Worm (Caenorhabditis elegans): Measurements from ENCODE around the gene C27D6.12.

The C27D6.12 gene

DNA sequence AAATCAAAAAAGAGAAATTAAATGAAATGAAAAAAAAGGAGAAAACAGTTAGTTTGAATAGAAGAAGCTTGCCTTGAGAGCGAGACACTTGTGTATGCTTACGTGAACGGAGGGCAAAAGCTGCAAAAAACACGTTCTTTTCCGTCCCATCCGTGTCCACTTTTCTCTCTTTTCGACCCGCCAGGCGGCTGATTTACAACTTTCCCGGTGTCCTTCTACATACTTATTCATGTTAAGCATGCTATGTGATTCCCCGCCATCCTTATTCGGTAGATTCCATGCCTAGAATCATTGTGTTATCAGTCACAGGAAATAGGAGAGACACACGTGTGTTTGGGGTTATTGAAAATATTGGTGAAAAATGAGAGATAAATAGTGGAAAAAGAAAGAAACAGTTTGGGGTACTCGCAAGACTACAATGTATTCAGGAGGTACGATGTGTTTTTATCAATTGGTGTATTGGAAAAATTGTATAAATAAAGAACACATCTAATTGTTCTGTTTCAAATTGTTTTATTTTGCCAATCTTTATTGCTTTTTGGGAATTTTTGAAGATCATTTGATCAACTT lies 35.8 kb downstream of the C27D6.12 start, which contains the start of gene nas-29:
Gene nas-29, minus strand, starts transcription at position 92 of the 570 bp plus-strand sequence.
- TF ChIP-seq zip-8 (tag; optimal IDR thresholded peaks at IDR 0.05) (no peak), mep-1 (tag; optimal IDR thresholded peaks at IDR 0.05) (no peak), nhr-2 (tag; optimal IDR thresholded peaks at IDR 0.05) (no peak), ceh-43 (GFP tag; optimal IDR thresholded peaks at IDR 0.05) (no peak), tbx-8 (GFP tag; optimal IDR thresholded peaks at IDR 0.05) (no peak), cnd-1 (tag; optimal IDR thresholded peaks at IDR 0.05) (no peak), unc-120 (tag; optimal IDR thresholded peaks at IDR 0.05; ENCODE audit: poor library complexity, severe bottlenecking) (no peak), lin-32 (GFP tag; optimal IDR thresholded peaks at IDR 0.05) (no peak), unc-39 (tag; optimal IDR thresholded peaks at IDR 0.05) (no peak), elt-3 (tag; optimal IDR thresholded peaks at IDR 0.05) (no peak), lin-13 (tag; optimal IDR thresholded peaks at IDR 0.05) (no peak), ham-2 (GFP tag; optimal IDR thresholded peaks at IDR 0.05) (no peak), nhr-237 (tag; optimal IDR thresholded peaks at IDR 0.05) (no peak), M03D4.4 (tag; optimal IDR thresholded peaks at IDR 0.05) (no peak), pha-4 (tag; optimal IDR thresholded peaks at IDR 0.05) (no peak), lsy-2 (tag; optimal IDR thresholded peaks at IDR 0.05) (no peak), mab-5 (tag; optimal IDR thresholded peaks at IDR 0.05) (no peak), nhr-12 (tag; optimal IDR thresholded peaks at IDR 0.05) (no peak), snpc-4 (tag; optimal IDR thresholded peaks at IDR 0.05) (no peak), ceh-83 (GFP tag; optimal IDR thresholded peaks at IDR 0.05) (no peak)

DNA sequence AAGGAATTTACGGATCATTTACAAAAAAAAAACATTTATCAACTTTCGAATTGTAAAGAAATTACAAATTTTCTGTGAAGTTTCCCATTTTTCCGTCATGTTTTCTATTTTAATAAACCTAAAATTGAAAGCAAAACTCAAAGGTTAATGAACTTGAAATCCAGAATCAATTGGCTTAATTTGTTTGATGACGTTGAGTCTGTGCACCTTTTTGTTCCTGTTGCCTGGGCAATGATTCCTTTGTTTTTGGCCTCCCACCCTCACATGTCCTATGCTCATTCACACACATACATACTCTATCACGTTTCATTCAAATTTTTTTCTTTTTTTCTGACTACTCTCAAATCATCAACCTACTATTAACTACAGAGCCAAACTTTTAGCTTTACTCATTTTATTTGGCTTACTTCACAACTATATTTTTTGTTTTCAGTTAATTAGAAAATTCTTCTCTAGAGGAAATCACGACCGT lies 41.5 kb downstream of the C27D6.12 start, which contains the start of gene F58A6.2:
Gene F58A6.2, plus strand, starts transcription at position 422 of the 472 bp plus-strand sequence.
- TF ChIP-seq mab-5 (tag; optimal IDR thresholded peaks at IDR 0.05) = no peak
- TF ChIP-seq elt-1 (tag; optimal IDR thresholded peaks at IDR 0.05; ENCODE audit: borderline replicate concordance, insufficient read depth) = no peak
- TF ChIP-seq flh-1 (GFP tag; optimal IDR thresholded peaks at IDR 0.05) = no peak
- no peak for TF ChIP-seq nhr-28 (tag; optimal IDR thresholded peaks at IDR 0.05)
- TF ChIP-seq drap-1 (GFP tag; optimal IDR thresholded peaks at IDR 0.05) = no peak
- no peak for TF ChIP-seq nhr-237 (tag; optimal IDR thresholded peaks at IDR 0.05)
- no peak for TF ChIP-seq mep-1 (tag; optimal IDR thresholded peaks at IDR 0.05)
- TF ChIP-seq tbx-8 (GFP tag; optimal IDR thresholded peaks at IDR 0.05) = no peak
- TF ChIP-seq ceh-43 (GFP tag; optimal IDR thresholded peaks at IDR 0.05) = no peak

ce11 chrII:5131800-5132199 lies 46.0 kb downstream of the C27D6.12 start:
- TF ChIP-seq elt-3 (tag; optimal IDR thresholded peaks at IDR 0.05) (no peak), sem-2 (GFP tag; optimal IDR thresholded peaks at IDR 0.05) (no peak)

DNA sequence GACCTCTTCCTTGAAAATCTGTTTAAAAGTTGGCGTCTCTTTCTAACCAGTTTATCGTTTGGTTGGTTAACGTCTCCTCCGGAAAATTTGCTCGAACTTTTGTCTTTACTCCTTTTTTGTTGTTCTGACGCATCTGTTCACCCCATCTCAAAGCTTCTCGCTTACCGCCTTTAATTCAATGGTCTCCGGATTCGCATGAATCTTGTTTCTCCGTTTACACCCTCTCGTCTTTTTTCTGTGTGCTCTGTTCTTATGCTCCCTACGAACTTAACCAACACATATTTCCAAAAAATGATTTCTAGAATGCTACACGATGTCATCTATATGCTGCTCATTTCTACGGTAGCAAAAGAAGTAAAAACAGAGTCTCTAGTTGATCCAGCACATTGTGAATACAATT lies 47.7 kb downstream of the C27D6.12 start, which contains the start of gene lgc-56:
Gene lgc-56, plus strand, starts transcription at position 301 of the 400 bp plus-strand sequence.
- TF ChIP-seq bed-3 (GFP tag; optimal IDR thresholded peaks at IDR 0.05) = no peak
- no peak for TF ChIP-seq elt-3 (tag; optimal IDR thresholded peaks at IDR 0.05)
- TF ChIP-seq sptf-1 (tag; optimal IDR thresholded peaks at IDR 0.05) = no peak
- TF ChIP-seq lin-13 (tag; optimal IDR thresholded peaks at IDR 0.05) = no peak
- TF ChIP-seq ceh-39 (tag; optimal IDR thresholded peaks at IDR 0.05) = no peak
